Worm (Caenorhabditis elegans) whole organism, L3 larva: ENCODE results near the gene T15B12.2.

Experiments used
- nfya-1 ChIP-seq: sonication (generic microtip); optimal IDR thresholded peaks from 2 replicates; lab custom pipeline; 2017; ENCODE audit warnings: missing genetic modification characterization, mild to moderate bottlenecking, missing compliant biosample characterization, antibody characterized with exemption, moderate library complexity; ENCODE audit not compliant: insufficient read depth
- nhr-12 ChIP-seq: fragments of 150-350 bp; optimal IDR thresholded peaks from 2 replicates; lab custom pipeline; 2014; ENCODE audit warnings: missing biosample characterization, missing genetic modification characterization
- nhr-28 ChIP-seq: fragments of 150-350 bp; optimal IDR thresholded peaks from 2 replicates; lab custom pipeline; 2014; ENCODE audit warnings: missing biosample characterization, missing genetic modification characterization

ce11 chrIII:5343555-5343954 is 41.9 kb upstream of the T15B12.2 start:
- no peak for TF ChIP-seq nhr-12
- no peak for TF ChIP-seq nhr-28 (tag; lab: Kevin White, UChicago)
- no peak for TF ChIP-seq nfya-1 (tag; lab: Kevin White, UChicago)
